Fruit fly (Drosophila melanogaster) S2 (cell line): ENCODE data around the gene CG33725.

ENCODE experiments used
- CG8478 ChIP-seq: fragments of >200 bp; optimal IDR thresholded peaks from 2 replicates; lab custom pipeline; 2018
- CTCF ChIP-seq, 2 experiments: fragments of >200 bp; optimal IDR thresholded peaks; 2 replicates each; lab custom pipeline; 2018

DNA sequence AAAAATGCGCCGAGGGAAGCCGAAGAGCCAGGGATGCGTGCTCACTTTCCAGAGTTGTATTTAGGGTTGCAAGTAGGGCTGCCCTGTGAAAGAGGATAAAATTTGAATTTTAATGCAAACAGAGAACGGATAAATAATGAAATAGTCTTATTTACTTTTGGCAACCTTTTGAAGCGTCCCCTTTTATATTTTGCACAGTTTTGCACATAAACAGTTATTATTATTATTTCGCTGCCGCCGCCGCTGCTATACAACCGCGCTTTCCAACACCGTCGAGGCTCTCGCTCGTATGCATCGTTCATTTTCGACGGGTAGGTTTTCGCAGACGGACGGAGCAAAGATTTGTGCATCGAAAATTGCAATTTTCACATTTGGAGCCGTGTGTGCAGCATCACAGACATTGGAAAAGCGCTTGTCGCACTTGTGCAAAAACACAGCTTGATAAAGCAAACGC is 32.4 kb downstream of the CG33725 start, which contains the start of the genes sti and tral:
- TF ChIP-seq CG8478 (lab: Kevin White, UChicago) (no peak), CTCF (optimal IDR thresholded peaks at IDR 0.05; lab: Kevin White, UChicago) (no peak)
